Worm (Caenorhabditis elegans): Measurements from ENCODE around the gene ZK856.6.

ZK856.6 gene

ce11 chrV:10241121-10241803 is 42.8 kb downstream of the ZK856.6 start, which contains the start of the genes C12D8.21 and col-148:
Gene C12D8.21, minus strand, starts transcription at chrV:10241188.
Gene col-148, plus strand, starts transcription at chrV:10241753.
- no peak for TF ChIP-seq nhr-237 (tag; optimal IDR thresholded peaks at IDR 0.05)
- no peak for TF ChIP-seq blmp-1 (tag; optimal IDR thresholded peaks at IDR 0.05; ENCODE audit: insufficient read depth)
- TF ChIP-seq elt-3 (tag; optimal IDR thresholded peaks at IDR 0.05), result no peak

ce11 chrV:10243105-10243504 is 44.6 kb downstream of the ZK856.6 start, which contains the start of gene C12D8.9:
Gene C12D8.9, minus strand, starts transcription at chrV:10243205.
- no peak for TF ChIP-seq lsy-2 (tag; optimal IDR thresholded peaks at IDR 0.05)
- TF ChIP-seq elt-1 (tag; optimal IDR thresholded peaks at IDR 0.05), result no peak
- no peak for TF ChIP-seq nhr-12 (tag; optimal IDR thresholded peaks at IDR 0.05)
- TF ChIP-seq nhr-21 (tag; optimal IDR thresholded peaks at IDR 0.05), result no peak
- TF ChIP-seq alr-1 (tag; optimal IDR thresholded peaks at IDR 0.05), result no peak
- no peak for TF ChIP-seq sem-4 (tag; optimal IDR thresholded peaks at IDR 0.05)
- TF ChIP-seq nhr-10 (tag; optimal IDR thresholded peaks at IDR 0.05), result no peak
- TF ChIP-seq F13H6.1 (tag; optimal IDR thresholded peaks at IDR 0.05), result no peak
- TF ChIP-seq nhr-25 (tag; optimal IDR thresholded peaks at IDR 0.05), result no peak
- TF ChIP-seq nhr-129 (tag; optimal IDR thresholded peaks at IDR 0.05), result no peak
- no peak for TF ChIP-seq blmp-1 (tag; optimal IDR thresholded peaks at IDR 0.05; ENCODE audit: insufficient read depth)
- no peak for TF ChIP-seq nhr-237 (tag; optimal IDR thresholded peaks at IDR 0.05)
- no peak for TF ChIP-seq sma-3 (GFP tag; optimal IDR thresholded peaks at IDR 0.05)
- TF ChIP-seq nhr-23 (tag; optimal IDR thresholded peaks at IDR 0.05), result no peak
- TF ChIP-seq gmeb-1 (tag; optimal IDR thresholded peaks at IDR 0.05), result no peak
- no peak for TF ChIP-seq ceh-16 (tag; optimal IDR thresholded peaks at IDR 0.05)
- no peak for TF ChIP-seq aly-2 (tag; optimal IDR thresholded peaks at IDR 0.05)
- no peak for TF ChIP-seq nhr-77 (tag; optimal IDR thresholded peaks at IDR 0.05)
- no peak for TF ChIP-seq fos-1 (tag; optimal IDR thresholded peaks at IDR 0.05)

ce11 chrV:10244018-10244720 is 45.7 kb downstream of the ZK856.6 start:
- peak; percentile 41 for TF ChIP-seq sma-9 (GFP tag; optimal IDR thresholded peaks at IDR 0.05)
- no peak for TF ChIP-seq sma-9 (tag; optimal IDR thresholded peaks at IDR 0.05)
- TF ChIP-seq ZK546.5 (tag; optimal IDR thresholded peaks at IDR 0.05), result no peak
- TF ChIP-seq fos-1 (tag; optimal IDR thresholded peaks at IDR 0.05), result peak; percentile 46

ce11 chrV:10245615-10246014 is 47.1 kb downstream of the ZK856.6 start:
- TF ChIP-seq aly-2 (tag; optimal IDR thresholded peaks at IDR 0.05) (no peak), peb-1 (tag; optimal IDR thresholded peaks at IDR 0.05) (no peak), C34F6.9 (tag; optimal IDR thresholded peaks at IDR 0.05) (no peak), egl-27 (tag; optimal IDR thresholded peaks at IDR 0.05) (no peak), nhr-237 (tag; optimal IDR thresholded peaks at IDR 0.05) (no peak), nhr-6 (tag; optimal IDR thresholded peaks at IDR 0.05) (no peak), unc-55 (GFP tag; optimal IDR thresholded peaks at IDR 0.05) (no peak), ztf-11 (tag; optimal IDR thresholded peaks at IDR 0.05) (no peak), mab-5 (tag; optimal IDR thresholded peaks at IDR 0.05) (no peak), nhr-12 (tag; optimal IDR thresholded peaks at IDR 0.05) (no peak)

- TF ChIP-seq dmd-4 (tag; optimal IDR thresholded peaks at IDR 0.05), result no peak
- no peak for TF ChIP-seq gmeb-1 (tag; optimal IDR thresholded peaks at IDR 0.05)
- TF ChIP-seq mdl-1 (tag; optimal IDR thresholded peaks at IDR 0.05), result peak; percentile 72 to 94
- TF ChIP-seq egl-27 (tag; optimal IDR thresholded peaks at IDR 0.05), result no peak
- peak; percentile 67 for TF ChIP-seq sma-9 (GFP tag; optimal IDR thresholded peaks at IDR 0.05)
- no peak for TF ChIP-seq sma-9 (tag; optimal IDR thresholded peaks at IDR 0.05)
- TF ChIP-seq ama-1 (optimal IDR thresholded peaks at IDR 0.05), result no peak
- no peak for TF ChIP-seq nhr-25 (tag; optimal IDR thresholded peaks at IDR 0.05)
- TF ChIP-seq nhr-6 (tag; optimal IDR thresholded peaks at IDR 0.05), result peak; percentile 47
- TF ChIP-seq lin-39 (tag; optimal IDR thresholded peaks at IDR 0.05), result no peak
- TF ChIP-seq F13H6.1 (tag; optimal IDR thresholded peaks at IDR 0.05), result no peak
- no peak for TF ChIP-seq peb-1 (tag; optimal IDR thresholded peaks at IDR 0.05)
- TF ChIP-seq lin-13 (GFP tag; optimal IDR thresholded peaks at IDR 0.05), result peak; percentile 27
- TF ChIP-seq elt-1 (tag; optimal IDR thresholded peaks at IDR 0.05), result no peak
- TF ChIP-seq ceh-82 (tag; optimal IDR thresholded peaks at IDR 0.05), result no peak
- peak; percentile 11 to 73 for TF ChIP-seq lsy-2 (tag; optimal IDR thresholded peaks at IDR 0.05)
- no peak for TF ChIP-seq ceh-16 (tag; optimal IDR thresholded peaks at IDR 0.05)
- TF ChIP-seq ztf-11 (tag; optimal IDR thresholded peaks at IDR 0.05), result no peak
- no peak for TF ChIP-seq unc-62 (GFP tag; optimal IDR thresholded peaks at IDR 0.05)
- no peak for TF ChIP-seq nhr-237 (tag; optimal IDR thresholded peaks at IDR 0.05)
- TF ChIP-seq mbf-1 (tag; optimal IDR thresholded peaks at IDR 0.05), result no peak
- no peak for TF ChIP-seq alr-1 (tag; optimal IDR thresholded peaks at IDR 0.05)
- TF ChIP-seq ztf-1 (GFP tag; conservative IDR thresholded peaks at IDR 0.05), result no peak
- no peak for TF ChIP-seq ZK546.5 (tag; optimal IDR thresholded peaks at IDR 0.05)
- TF ChIP-seq nhr-23 (tag; optimal IDR thresholded peaks at IDR 0.05), result no peak
- peak; percentile 19 for TF ChIP-seq lin-11 (tag; optimal IDR thresholded peaks at IDR 0.05)
- TF ChIP-seq nhr-11 (tag; optimal IDR thresholded peaks at IDR 0.05), result no peak
- peak; percentile 79 for TF ChIP-seq C34F6.9 (tag; optimal IDR thresholded peaks at IDR 0.05)
- TF ChIP-seq nhr-129 (tag; optimal IDR thresholded peaks at IDR 0.05), result peak; percentile 88
- TF ChIP-seq aly-2 (tag; optimal IDR thresholded peaks at IDR 0.05), result no peak
Measured at ce11 chrV:10246443-10246885, 48.0 kb downstream of the ZK856.6 start.

Data from whole organism, L2 larva.